Worm (Caenorhabditis elegans): ENCODE measurements around the gene F49E12.7.

ce11 chrII:8381197-8381596 is 14.7 kb downstream of the F49E12.7 start, which contains the start of gene F49E12.12:
- TF ChIP-seq ama-1 (optimal IDR thresholded peaks at IDR 0.05), result no peak
- TF ChIP-seq sea-1 (GFP tag; conservative IDR thresholded peaks at IDR 0.05), result no peak

All from whole organism, early embryonic.